Worm (Caenorhabditis elegans) whole organism, L1 larva: ENCODE results near the gene fbxa-167.

ENCODE experiments used
- lin-15B ChIP-seq: fragments of 150-350 bp; sonication (generic microtip); optimal IDR thresholded peaks from 3 replicates; lab custom pipeline; 2014; ENCODE audit warnings: missing biosample characterization, missing genetic modification characterization
- nhr-85 ChIP-seq: sonication (generic microtip); peaks from one replicate; lab custom pipeline; 2016; ENCODE audit warnings: missing genetic modification characterization, inconsistent platforms, missing compliant biosample characterization

Gene fbxa-167

ce11 chrII:13685581-13685980 lies 44.3 kb downstream of the fbxa-167 start:
- no peak for TF ChIP-seq lin-15B (tag; lab: Kevin White, UChicago)
- TF ChIP-seq nhr-85: peak; percentile 0
